Worm (Caenorhabditis elegans): ENCODE results near the gene T05A7.12.
A peak's percentile ranks its signal among the peaks of the same experiment; 100 is the strongest.

Gene T05A7.12

DNA sequence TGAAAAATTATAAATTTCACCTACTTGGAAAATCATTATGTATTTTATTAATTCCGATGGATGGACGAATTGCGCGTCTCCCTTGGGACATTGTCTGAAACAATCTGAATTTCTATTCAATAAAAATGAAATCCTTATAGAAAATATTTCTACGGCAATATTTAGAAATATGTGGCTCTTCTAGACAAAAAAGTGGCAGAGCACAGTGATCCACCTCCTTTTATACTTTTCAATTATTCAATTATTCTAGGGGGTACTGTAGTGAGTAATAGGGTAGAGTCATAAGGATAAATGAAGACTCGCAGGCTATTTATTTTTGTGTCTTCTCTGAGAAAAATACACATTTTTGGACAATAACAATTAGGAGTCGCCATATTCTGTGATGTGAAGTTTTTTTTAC lies at the start of gene T05A7.12:
Gene T05A7.12 (minus strand): TSS at position 101 of the 400 bp plus-strand sequence.
- TF ChIP-seq nhr-41 (GFP tag; IDR thresholded peaks at IDR 0.05) = no peak
- TF ChIP-seq ztf-11 (tag; optimal IDR thresholded peaks at IDR 0.05) = no peak
- no peak for TF ChIP-seq snpc-1.2 (GFP tag; IDR thresholded peaks at IDR 0.05)
- no peak for TF ChIP-seq hmg-1.1 (GFP tag; IDR thresholded peaks at IDR 0.05)
- TF ChIP-seq mxl-2 (GFP tag; conservative IDR thresholded peaks at IDR 0.05) = no peak
- no peak for TF ChIP-seq mxl-3 (GFP tag; optimal IDR thresholded peaks at IDR 0.05)
- TF ChIP-seq attf-4 (tag; optimal IDR thresholded peaks at IDR 0.05) = no peak
- no peak for TF ChIP-seq ceh-28 (tag; optimal IDR thresholded peaks at IDR 0.05)
- no peak for TF ChIP-seq php-3 (GFP tag; IDR thresholded peaks at IDR 0.05)

DNA sequence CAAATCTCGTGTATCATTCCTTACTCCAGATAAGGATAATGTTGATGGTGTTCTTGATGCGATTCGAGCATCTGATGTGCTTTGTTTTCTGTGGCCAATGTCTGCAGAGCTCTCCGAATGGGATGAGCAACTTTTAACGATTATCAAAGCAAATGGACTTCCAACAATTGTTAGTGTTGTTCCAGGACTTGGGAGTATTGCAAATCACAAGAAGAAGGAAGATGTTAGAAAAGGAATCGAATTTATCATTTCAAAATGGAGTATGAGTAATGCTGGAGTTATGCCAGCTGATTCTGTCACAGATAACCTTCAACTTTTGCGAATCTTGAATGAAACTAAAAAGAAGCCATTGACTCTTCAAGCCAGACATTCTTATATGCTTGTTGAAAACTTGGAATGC lies 47.7 kb upstream of the T05A7.12 start:
- no peak for TF ChIP-seq daf-16 (GFP tag; optimal IDR thresholded peaks at IDR 0.05)
- no peak for TF ChIP-seq daf-16 (tag; optimal IDR thresholded peaks at IDR 0.05)
- TF ChIP-seq zfp-3 (GFP tag; conservative IDR thresholded peaks at IDR 0.05) = no peak
- TF ChIP-seq madf-5 (GFP tag; IDR thresholded peaks at IDR 0.05) = no peak
- no peak for TF ChIP-seq daf-19 (GFP tag; conservative IDR thresholded peaks at IDR 0.05)
- TF ChIP-seq unc-62 (GFP tag; optimal IDR thresholded peaks at IDR 0.05 in 1 of 2) = peak in 1 of 2 experiments; percentile 96
- no peak for TF ChIP-seq unc-62 (tag; optimal IDR thresholded peaks at IDR 0.05)

DNA sequence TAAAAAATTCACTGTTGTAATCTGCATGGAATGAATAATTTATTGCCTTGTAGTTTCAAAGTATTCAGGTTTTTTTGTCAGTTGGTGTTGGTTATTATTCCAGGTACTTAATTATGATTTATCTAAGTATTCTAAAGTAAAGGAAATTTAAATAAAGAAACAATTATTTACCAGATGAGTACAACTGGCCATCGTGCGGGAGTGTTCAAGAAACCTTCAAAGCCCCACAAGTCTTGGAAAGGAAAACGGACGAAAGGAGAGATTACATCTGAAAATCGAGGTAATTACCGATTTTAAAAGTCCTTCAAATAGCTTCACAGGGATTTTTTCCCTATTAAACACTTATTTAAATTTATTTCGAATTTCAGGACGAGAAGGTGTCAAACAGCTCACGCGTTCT lies 47.0 kb upstream of the T05A7.12 start, which contains the start of gene tag-151:
Gene tag-151 (plus strand): TSS at position 158 of the 400 bp plus-strand sequence.
- TF ChIP-seq saeg-2 (GFP tag; IDR thresholded peaks at IDR 0.05) (0 out of 2 replicates have a peak, but pooled peaks have one; percentile 25), lim-7 (GFP tag; IDR thresholded peaks at IDR 0.05) (0 out of 2 replicates have a peak, but pooled peaks have one; percentile 22), zip-2 (tag; optimal IDR thresholded peaks at IDR 0.05) (peak; percentile 54), unc-62 (GFP tag; optimal IDR thresholded peaks at IDR 0.05 in 1 of 2) (no peak), unc-62 (tag; optimal IDR thresholded peaks at IDR 0.05) (no peak), spr-1 (tag; optimal IDR thresholded peaks at IDR 0.05) (peak; percentile 36), dve-1 (tag; optimal IDR thresholded peaks at IDR 0.05; ENCODE audit: insufficient read depth) (peak; percentile 3), ces-1 (GFP tag; optimal IDR thresholded peaks at IDR 0.05) (no peak), unc-39 (tag; optimal IDR thresholded peaks at IDR 0.05) (no peak), nhr-102 (tag; optimal IDR thresholded peaks at IDR 0.05) (peak; percentile 77), egl-27 (tag; optimal IDR thresholded peaks at IDR 0.05) (no peak), lin-38 (GFP tag; IDR thresholded peaks at IDR 0.05) (peak; percentile 65), mes-2 (tag; optimal IDR thresholded peaks at IDR 0.05; ENCODE audit: poor library complexity, severe bottlenecking) (no peak), F10B5.3 (tag; optimal IDR thresholded peaks at IDR 0.05) (peak; percentile 54), ctbp-1 (GFP tag; IDR thresholded peaks at IDR 0.05) (no peak), lsy-2 (tag; optimal IDR thresholded peaks at IDR 0.05) (peak in 1 of 2 experiments; percentile 41), daf-19 (GFP tag; conservative IDR thresholded peaks at IDR 0.05) (no peak), lin-13 (GFP tag; optimal IDR thresholded peaks at IDR 0.05) (no peak), Y48G9A.11 (GFP tag; IDR thresholded peaks at IDR 0.05) (peak; percentile 24; the same call in 1 of the 2 replicates), arid-1 (GFP tag; conservative IDR thresholded peaks at IDR 0.05) (peak; percentile 56; the same call in 1 of the 2 replicates), jun-1 (tag; optimal IDR thresholded peaks at IDR 0.05) (no peak), zag-1 (tag; optimal IDR thresholded peaks at IDR 0.05) (no peak), daf-16 (GFP tag; optimal IDR thresholded peaks at IDR 0.05) (peak in 1 of 2 experiments; percentile 54), daf-16 (tag; optimal IDR thresholded peaks at IDR 0.05) (no peak), madf-9 (GFP tag; conservative IDR thresholded peaks at IDR 0.05) (no peak), aly-2 (tag; optimal IDR thresholded peaks at IDR 0.05) (no peak), hmg-1.1 (GFP tag; IDR thresholded peaks at IDR 0.05) (no peak), nhr-48 (tag; optimal IDR thresholded peaks at IDR 0.05) (peak; percentile 16), spr-3 (GFP tag; optimal IDR thresholded peaks at IDR 0.05) (peak; percentile 58)
